Fruit fly (Drosophila melanogaster): ENCODE data around the gene CG31751.

CG31751 gene

DNA sequence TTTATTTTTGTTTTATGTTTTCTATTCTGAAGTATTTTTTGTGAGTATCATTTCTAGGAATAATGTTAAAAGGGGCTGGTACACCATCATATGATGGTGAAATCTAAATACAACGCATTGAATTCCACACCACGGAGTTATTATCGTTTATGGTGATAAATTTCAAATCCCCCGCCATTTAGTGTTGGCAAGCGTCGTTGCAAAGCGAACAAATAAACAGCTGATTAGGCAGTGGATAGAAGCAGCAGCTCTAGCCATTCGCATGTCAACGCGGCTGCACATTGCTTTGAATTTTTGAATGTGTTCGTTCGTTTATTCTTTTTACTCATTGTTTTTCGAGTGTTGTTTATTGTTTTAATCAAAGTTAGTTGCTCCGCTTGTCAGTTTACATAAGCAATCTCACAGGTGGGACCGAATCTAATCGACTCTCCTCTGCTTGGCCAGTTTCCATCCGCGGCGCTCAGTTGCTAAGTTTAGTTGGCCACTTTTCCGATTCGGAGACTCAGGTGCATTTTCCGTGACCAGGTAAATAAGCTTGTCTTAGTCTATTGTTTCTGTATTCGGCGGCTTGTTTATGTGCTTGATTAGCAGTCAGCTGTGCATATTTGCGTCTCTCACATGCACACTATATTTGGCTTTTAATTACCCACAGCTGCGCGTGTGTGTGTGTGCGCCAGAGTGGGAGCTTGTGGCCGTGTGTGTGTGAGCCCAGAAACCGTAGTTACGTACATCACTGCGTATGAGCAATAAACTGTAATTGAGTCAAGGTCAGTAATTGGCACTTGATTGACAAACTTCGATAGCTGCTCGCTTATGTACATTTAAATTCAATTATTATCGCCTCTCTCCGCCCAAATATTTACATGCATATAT, at the start of gene CG31751, which contains the start of gene Mst36Fa (continued):
- TF ChIP-seq TFAM (GFP tag; optimal IDR thresholded peaks at IDR 0.05) (no peak), pho (GFP tag; optimal IDR thresholded peaks at IDR 0.05) (peak; percentile 71), dpn (GFP tag; optimal IDR thresholded peaks at IDR 0.05) (peak; percentile 63 to 70), CG1647 (GFP tag; optimal IDR thresholded peaks at IDR 0.05) (peak; percentile 53), Rfx (GFP tag; IDR thresholded peaks at IDR 0.05) (peak; percentile 81), CG6791 (GFP tag; IDR thresholded peaks at IDR 0.05; ENCODE audit: partially characterized antibody) (no peak), Doc3 (GFP tag; IDR thresholded peaks at IDR 0.05; ENCODE audit: partially characterized antibody) (no peak), CG2120 (GFP tag; optimal IDR thresholded peaks at IDR 0.05) (peak; percentile 71), unpg (GFP tag; optimal IDR thresholded peaks at IDR 0.05) (peak; percentile 73), CG11696 (GFP tag; IDR thresholded peaks at IDR 0.05) (peak; percentile 55; the same call in 1 of the 2 replicates), Max (GFP tag; optimal IDR thresholded peaks at IDR 0.05) (peak; percentile 57), Gug (GFP tag; IDR thresholded peaks at IDR 0.05) (no peak), CTCF (GFP tag; optimal IDR thresholded peaks at IDR 0.05) (peak; percentile 36), MBD-R2 (GFP tag; IDR thresholded peaks at IDR 0.05) (peak; percentile 81), Dp (GFP tag; optimal IDR thresholded peaks at IDR 0.05) (peak; percentile 97), klu (GFP tag; IDR thresholded peaks at IDR 0.05) (no peak), az2 (GFP tag; optimal IDR thresholded peaks at IDR 0.05) (peak; percentile 38), CG1792 (GFP tag; optimal IDR thresholded peaks at IDR 0.05) (peak; percentile 82), Scr (GFP tag; IDR thresholded peaks at IDR 0.05; ENCODE audit: partially characterized antibody) (no peak), CG1603 (tag; optimal IDR thresholded peaks at IDR 0.05) (peak; percentile 53), CG8281 (tag; optimal IDR thresholded peaks at IDR 0.05) (peak; percentile 64), exex (tag; optimal IDR thresholded peaks at IDR 0.05) (peak; percentile 78), knrl (GFP tag; IDR thresholded peaks at IDR 0.05; ENCODE audit: partially characterized antibody) (0 out of 3 replicates have a peak, but pooled peaks have one; percentile 39), HHEX (GFP tag; optimal IDR thresholded peaks at IDR 0.05) (peak; percentile 92), CG16813 (GFP tag; IDR thresholded peaks at IDR 0.05; ENCODE audit: partially characterized antibody) (no peak), sqz (GFP tag; optimal IDR thresholded peaks at IDR 0.05) (no peak), Bgb (GFP tag; IDR thresholded peaks at IDR 0.05; ENCODE audit: partially characterized antibody) (no peak), D (optimal IDR thresholded peaks at IDR 0.05) (no peak), D (GFP tag; optimal IDR thresholded peaks at IDR 0.05) (peak; percentile 83), Nf-YC (tag; optimal IDR thresholded peaks at IDR 0.05) (no peak), Hey (tag; optimal IDR thresholded peaks at IDR 0.05) (peak; percentile 88), CG11504 (tag; optimal IDR thresholded peaks at IDR 0.05) (peak; percentile 67), p53 (GFP tag; optimal IDR thresholded peaks at IDR 0.05) (peak; percentile 63), CG13624 (GFP tag; optimal IDR thresholded peaks at IDR 0.05) (peak; percentile 75), Hsf (GFP tag; optimal IDR thresholded peaks at IDR 0.05) (peak; percentile 64), sc (optimal IDR thresholded peaks at IDR 0.05) (no peak), sc (GFP tag; optimal IDR thresholded peaks at IDR 0.05) (peak; percentile 76), CG32767 (GFP tag; IDR thresholded peaks at IDR 0.05) (peak; percentile 60), gcm (GFP tag; optimal IDR thresholded peaks at IDR 0.05) (peak; percentile 61), D19A (tag; optimal IDR thresholded peaks at IDR 0.05) (peak; percentile 51), CG3407 (GFP tag; optimal IDR thresholded peaks at IDR 0.05) (peak; percentile 92), dmrt99B (tag; optimal IDR thresholded peaks at IDR 0.05) (peak; percentile 79), ham (GFP tag; IDR thresholded peaks at IDR 0.05) (no peak), CG11695 (GFP tag; IDR thresholded peaks at IDR 0.05) (peak; percentile 71), CG4360 (GFP tag; IDR thresholded peaks at IDR 0.05) (peak; percentile 59), luna (GFP tag; optimal IDR thresholded peaks at IDR 0.05) (peak; percentile 63), CG30431 (GFP tag; optimal IDR thresholded peaks at IDR 0.05) (no peak), fd96Cb (tag; optimal IDR thresholded peaks at IDR 0.05) (peak; percentile 31), CG6175 (GFP tag; IDR thresholded peaks at IDR 0.05) (peak; percentile 46; the same call in 1 of the 3 replicates), CG4404 (GFP tag; IDR thresholded peaks at IDR 0.05) (no peak)

Data from whole organism, embryonic.